Worm (Caenorhabditis elegans) whole organism, early embryonic: ENCODE measurements around the gene ooc-5.

Source experiments
- B0310.2 ChIP-seq: sonication (generic microtip); optimal IDR thresholded peaks from 2 replicates; lab custom pipeline; 2016; ENCODE audit warnings: mild to moderate bottlenecking, missing genetic modification characterization, missing compliant biosample characterization
- F13C5.2 ChIP-seq: sonication (generic microtip); optimal IDR thresholded peaks from 2 replicates; lab custom pipeline; 2017; ENCODE audit warnings: mild to moderate bottlenecking, missing genetic modification characterization, inconsistent platforms, missing compliant biosample characterization
- aly-1 ChIP-seq: sonication (generic microtip); optimal IDR thresholded peaks from 2 replicates; lab custom pipeline; 2016; ENCODE audit warnings: missing genetic modification characterization, missing compliant biosample characterization
- ama-1 ChIP-seq: fragments of 150-350 bp; optimal IDR thresholded peaks from 2 replicates; lab custom pipeline; 2014
- ceh-13 ChIP-seq: fragments of 200-800 bp; sonication (Bioruptor generic); optimal IDR thresholded peaks from 2 replicates; lab custom pipeline; 2018; ENCODE audit warnings: mild to moderate bottlenecking, missing genetic modification characterization, missing compliant biosample characterization
- ceh-36 ChIP-seq: sonication (generic microtip); optimal IDR thresholded peaks from 2 replicates; lab custom pipeline; 2016; ENCODE audit warnings: missing genetic modification characterization, inconsistent platforms, missing compliant biosample characterization
- ets-7 ChIP-seq: sonication (generic microtip); optimal IDR thresholded peaks from 2 replicates; lab custom pipeline; 2016; ENCODE audit warnings: missing genotype, missing genetic modification characterization, missing compliant biosample characterization
- flt-1 ChIP-seq: fragments of 200-800 bp; sonication (Bioruptor generic); IDR thresholded peaks from 2 replicates; pipeline ENCODE4 v1.3.6; 2022; ENCODE audit warnings: missing genetic modification characterization, missing compliant biosample characterization
- hmbx-1 ChIP-seq: sonication (generic microtip); optimal IDR thresholded peaks from 2 replicates; lab custom pipeline; 2016; ENCODE audit warnings: mild to moderate bottlenecking, missing genetic modification characterization, missing compliant biosample characterization
- hmg-4 ChIP-seq: fragments of 200-800 bp; sonication (Bioruptor generic); optimal IDR thresholded peaks from 2 replicates; lab custom pipeline; 2018; ENCODE audit warnings: mild to moderate bottlenecking, missing genetic modification characterization, missing compliant biosample characterization
- hnd-1 ChIP-seq: sonication (generic microtip); optimal IDR thresholded peaks from 2 replicates; lab custom pipeline; 2016; ENCODE audit warnings: missing genetic modification characterization, missing compliant biosample characterization
- pes-1 ChIP-seq: fragments of 200-800 bp; sonication (Bioruptor generic); IDR thresholded peaks from 2 replicates; pipeline ENCODE4 v1.3.6; 2022; ENCODE audit warnings: missing genetic modification reagents, missing genetic modification characterization, missing compliant biosample characterization
- scrt-1 ChIP-seq: fragments of 200-800 bp; sonication (Bioruptor generic); IDR thresholded peaks from 2 replicates; pipeline ENCODE4 v1.3.6; 2022; ENCODE audit warnings: missing genetic modification characterization, missing compliant biosample characterization
- sea-1 ChIP-seq: fragments of 200-800 bp; sonication (Bioruptor generic); conservative IDR thresholded peaks from 2 replicates; pipeline ENCODE4 v1.3.6; 2022; ENCODE audit warnings: missing genetic modification characterization, missing compliant biosample characterization
- tbx-11 ChIP-seq: fragments of 200-800 bp; sonication (Bioruptor generic); IDR thresholded peaks from 2 replicates; pipeline ENCODE4 v1.3.6; 2022; ENCODE audit warnings: missing genetic modification characterization, missing compliant biosample characterization
- tbx-37 ChIP-seq: fragments of 200-800 bp; sonication (Bioruptor generic); conservative IDR thresholded peaks from 2 replicates; pipeline ENCODE4 v1.3.6; 2022; ENCODE audit warnings: missing genetic modification reagents, missing genetic modification characterization, missing compliant biosample characterization
- tra-4 ChIP-seq: sonication (generic microtip); optimal IDR thresholded peaks from 2 replicates; lab custom pipeline; 2017; ENCODE audit warnings: missing genetic modification characterization, missing compliant biosample characterization

The ooc-5 gene

DNA sequence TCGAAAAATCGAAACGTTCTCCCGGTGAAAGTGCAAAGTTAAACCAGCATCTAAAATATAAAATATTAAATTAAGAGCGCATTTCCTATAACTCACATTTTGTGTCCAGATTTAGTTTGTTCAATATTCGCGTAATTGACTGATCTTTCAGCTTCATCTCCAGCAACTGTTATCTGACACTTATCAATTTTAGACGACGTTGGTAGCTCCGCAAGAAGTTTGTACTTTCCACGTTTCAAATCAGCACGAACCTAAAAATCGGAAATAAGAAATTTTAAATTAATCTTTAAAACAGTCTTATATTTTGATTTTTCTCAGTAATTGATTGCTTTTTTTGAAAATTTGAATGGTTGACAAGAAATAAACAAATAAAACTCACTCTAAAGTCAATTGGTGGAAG is 24.7 kb downstream of the ooc-5 start:
- no peak for TF ChIP-seq tbx-11 (GFP tag; lab: Robert Waterston, UW)
- no peak for TF ChIP-seq pes-1 (GFP tag; lab: Robert Waterston, UW)
- no peak for TF ChIP-seq tra-4 (tag; lab: Kevin White, UChicago)
- TF ChIP-seq scrt-1 (GFP tag; lab: Robert Waterston, UW) = no peak
- TF ChIP-seq tbx-37 (GFP tag; lab: Robert Waterston, UW) = no peak
- no peak for TF ChIP-seq sea-1 (GFP tag; lab: Robert Waterston, UW)
- no peak for TF ChIP-seq ama-1 (lab: Kevin White, UChicago)
- TF ChIP-seq hmbx-1 = no peak
- TF ChIP-seq ets-7 = no peak
- no peak for TF ChIP-seq ceh-36
- TF ChIP-seq hmg-4 (GFP tag; lab: Kevin White, UChicago) = no peak
- TF ChIP-seq F13C5.2 (tag; lab: Kevin White, UChicago) = no peak

DNA sequence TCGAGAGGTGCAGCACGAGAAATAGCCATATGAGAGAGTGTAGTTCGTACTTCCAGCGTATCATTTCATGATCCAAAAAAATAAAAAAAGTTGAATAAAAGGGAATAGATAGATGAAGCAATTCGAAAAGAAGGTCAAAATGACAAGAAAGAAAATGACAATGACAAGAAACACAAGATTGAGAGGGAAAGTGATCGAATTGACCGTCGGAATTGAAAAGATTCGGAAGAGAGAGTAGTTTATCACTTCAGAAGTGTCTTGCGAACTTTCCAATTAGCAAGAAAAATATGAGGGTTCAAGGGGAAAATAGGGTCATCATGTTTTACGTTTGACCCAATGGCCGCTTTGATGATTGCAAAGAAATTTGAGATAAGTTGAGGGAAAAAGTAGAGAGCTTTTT is 26.7 kb downstream of the ooc-5 start, which contains the start of gene dep-1:
Gene dep-1 (minus strand): TSS at position 95 of the 400 bp plus-strand sequence.
- TF ChIP-seq scrt-1 (GFP tag; lab: Robert Waterston, UW) = no peak
- TF ChIP-seq hnd-1 (tag; lab: Kevin White, UChicago) = no peak
- TF ChIP-seq ama-1 (lab: Kevin White, UChicago) = no peak
- TF ChIP-seq hmbx-1 = no peak
- no peak for TF ChIP-seq tbx-37 (GFP tag; lab: Robert Waterston, UW)
- TF ChIP-seq ceh-13 (GFP tag; lab: Kevin White, UChicago) = no peak
- no peak for TF ChIP-seq B0310.2 (tag; lab: Kevin White, UChicago)
- TF ChIP-seq tra-4 (tag; lab: Kevin White, UChicago) = no peak
- TF ChIP-seq tbx-11 (GFP tag; lab: Robert Waterston, UW) = no peak
- TF ChIP-seq ceh-36 = no peak
- TF ChIP-seq F13C5.2 (tag; lab: Kevin White, UChicago) = no peak
- TF ChIP-seq aly-1 (tag; lab: Kevin White, UChicago) = no peak

DNA sequence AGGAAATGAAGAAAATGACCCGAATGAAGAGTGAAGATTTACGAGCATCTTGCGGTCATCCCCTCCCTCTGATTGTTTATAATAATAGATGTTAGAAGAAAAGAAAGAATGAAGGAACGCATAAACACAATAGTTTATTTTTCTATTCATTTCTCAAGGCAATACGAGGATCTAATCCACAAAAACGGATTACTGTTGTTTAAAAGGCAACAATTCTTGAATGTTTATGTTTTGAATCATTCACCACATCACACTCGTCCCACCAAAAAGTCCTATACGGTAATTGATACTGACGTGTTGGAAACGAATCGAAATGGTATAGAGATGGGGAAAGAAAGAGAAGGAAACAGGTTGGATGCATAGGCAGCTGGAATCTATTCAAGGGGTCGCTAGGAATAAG is 28.7 kb downstream of the ooc-5 start:
- TF ChIP-seq ama-1 (lab: Kevin White, UChicago) (no peak), hmbx-1 (no peak), sea-1 (GFP tag; lab: Robert Waterston, UW) (no peak), tbx-37 (GFP tag; lab: Robert Waterston, UW) (no peak), scrt-1 (GFP tag; lab: Robert Waterston, UW) (no peak), tbx-11 (GFP tag; lab: Robert Waterston, UW) (no peak), ets-7 (no peak)

DNA sequence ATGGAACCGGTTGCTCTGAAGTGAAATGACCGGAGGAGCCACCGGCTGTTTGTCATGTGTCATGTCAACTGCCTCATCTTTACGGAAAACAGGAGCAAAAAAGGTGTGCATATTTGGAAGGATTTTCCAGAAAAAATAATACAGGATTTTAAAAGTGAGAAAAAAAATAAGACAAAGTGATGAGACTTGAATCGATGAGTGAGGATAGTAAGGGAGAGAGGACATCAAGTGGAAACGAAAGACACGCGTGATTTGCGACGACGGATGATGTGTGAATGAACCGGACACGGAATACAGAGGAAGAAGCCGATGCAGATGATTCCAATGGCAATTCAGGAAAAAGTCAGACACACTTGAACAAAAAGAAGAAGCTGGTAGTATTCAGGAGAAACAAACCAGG is 31.4 kb downstream of the ooc-5 start:
- TF ChIP-seq sea-1 (GFP tag; lab: Robert Waterston, UW) = no peak
- no peak for TF ChIP-seq scrt-1 (GFP tag; lab: Robert Waterston, UW)
- no peak for TF ChIP-seq flt-1 (GFP tag; lab: Robert Waterston, UW)
- TF ChIP-seq ceh-13 (GFP tag; lab: Kevin White, UChicago) = no peak
- TF ChIP-seq hnd-1 (tag; lab: Kevin White, UChicago) = no peak
- TF ChIP-seq F13C5.2 (tag; lab: Kevin White, UChicago) = no peak
- TF ChIP-seq hmg-4 (GFP tag; lab: Kevin White, UChicago) = no peak
- no peak for TF ChIP-seq tbx-11 (GFP tag; lab: Robert Waterston, UW)
- no peak for TF ChIP-seq B0310.2 (tag; lab: Kevin White, UChicago)
- TF ChIP-seq pes-1 (GFP tag; lab: Robert Waterston, UW) = no peak
- TF ChIP-seq aly-1 (tag; lab: Kevin White, UChicago) = no peak
- no peak for TF ChIP-seq tbx-37 (GFP tag; lab: Robert Waterston, UW)
- TF ChIP-seq ceh-36 = no peak
- no peak for TF ChIP-seq ama-1 (lab: Kevin White, UChicago)
- TF ChIP-seq tra-4 (tag; lab: Kevin White, UChicago) = no peak
- no peak for TF ChIP-seq hmbx-1

DNA sequence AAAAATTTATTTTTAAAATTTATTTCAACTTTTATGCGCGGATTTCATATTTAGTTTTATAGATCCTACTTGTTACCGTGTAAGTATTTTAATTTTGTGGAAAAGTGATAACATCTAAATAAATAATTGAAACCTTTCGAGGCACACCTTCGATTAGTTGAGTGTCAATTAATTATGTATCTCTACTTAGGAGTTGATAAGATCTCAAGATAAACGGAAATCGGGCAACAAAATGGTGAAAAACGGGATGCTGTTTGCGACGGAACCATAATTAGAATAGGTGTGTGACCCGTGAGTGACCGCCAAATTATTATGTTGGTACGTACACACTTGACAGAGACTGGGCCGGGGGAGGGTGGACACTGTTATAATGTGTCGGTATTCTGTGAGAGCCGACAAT is 33.4 kb downstream of the ooc-5 start:
- TF ChIP-seq hmg-4 (GFP tag; lab: Kevin White, UChicago) (no peak), B0310.2 (tag; lab: Kevin White, UChicago) (no peak), sea-1 (GFP tag; lab: Robert Waterston, UW) (no peak), hmbx-1 (no peak), F13C5.2 (tag; lab: Kevin White, UChicago) (no peak), tbx-11 (GFP tag; lab: Robert Waterston, UW) (no peak)

- TF ChIP-seq F13C5.2 (tag; lab: Kevin White, UChicago) (no peak), flt-1 (GFP tag; lab: Robert Waterston, UW) (no peak), tbx-11 (GFP tag; lab: Robert Waterston, UW) (no peak), hnd-1 (tag; lab: Kevin White, UChicago) (no peak), hmbx-1 (no peak)
Observed at ce11 chrII:9028096-9028495, 35.1 kb downstream of the ooc-5 start.

ce11 chrII:9029218-9029672 is 36.3 kb downstream of the ooc-5 start, which contains the start of gene F37B12.1:
Gene F37B12.1 (minus strand): TSS chrII:9029268.
- TF ChIP-seq tbx-11 (GFP tag; lab: Robert Waterston, UW) (no peak), ets-7 (no peak), aly-1 (tag; lab: Kevin White, UChicago) (no peak), ama-1 (lab: Kevin White, UChicago) (no peak), ceh-36 (no peak), sea-1 (GFP tag; lab: Robert Waterston, UW) (no peak), hnd-1 (tag; lab: Kevin White, UChicago) (no peak)

DNA sequence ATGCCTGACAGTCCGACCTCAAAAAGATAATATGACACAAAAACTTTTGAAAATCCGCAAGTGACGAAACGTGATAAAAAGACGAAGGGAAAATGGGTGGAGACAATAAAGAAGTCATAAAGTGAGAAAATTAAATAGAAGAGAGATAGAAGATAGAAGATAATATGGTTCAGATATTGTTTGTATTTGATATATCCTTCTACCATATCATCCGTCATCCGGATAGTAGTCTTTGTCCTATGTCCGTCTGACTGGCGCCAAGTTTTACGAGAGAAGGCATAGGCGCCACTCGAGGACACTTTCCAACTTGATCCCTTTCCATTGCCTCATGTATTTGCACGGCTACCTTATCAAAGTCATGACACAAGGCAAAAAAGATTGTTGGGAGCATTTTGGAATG is 38.9 kb downstream of the ooc-5 start:
- TF ChIP-seq aly-1 (tag; lab: Kevin White, UChicago) = no peak
- TF ChIP-seq pes-1 (GFP tag; lab: Robert Waterston, UW) = no peak
- TF ChIP-seq hmbx-1 = no peak
- TF ChIP-seq sea-1 (GFP tag; lab: Robert Waterston, UW) = no peak
- TF ChIP-seq tra-4 (tag; lab: Kevin White, UChicago) = no peak
- no peak for TF ChIP-seq ceh-36
- TF ChIP-seq B0310.2 (tag; lab: Kevin White, UChicago) = no peak
- TF ChIP-seq tbx-37 (GFP tag; lab: Robert Waterston, UW) = no peak
- no peak for TF ChIP-seq flt-1 (GFP tag; lab: Robert Waterston, UW)
- no peak for TF ChIP-seq scrt-1 (GFP tag; lab: Robert Waterston, UW)
- no peak for TF ChIP-seq F13C5.2 (tag; lab: Kevin White, UChicago)
- no peak for TF ChIP-seq ama-1 (lab: Kevin White, UChicago)
- no peak for TF ChIP-seq ceh-13 (GFP tag; lab: Kevin White, UChicago)
- no peak for TF ChIP-seq hmg-4 (GFP tag; lab: Kevin White, UChicago)
- TF ChIP-seq hnd-1 (tag; lab: Kevin White, UChicago) = no peak
- no peak for TF ChIP-seq tbx-11 (GFP tag; lab: Robert Waterston, UW)
- TF ChIP-seq ets-7 = no peak
